Worm (Caenorhabditis elegans): ENCODE results near the gene C05D12.1.

C05D12.1 gene

DNA sequence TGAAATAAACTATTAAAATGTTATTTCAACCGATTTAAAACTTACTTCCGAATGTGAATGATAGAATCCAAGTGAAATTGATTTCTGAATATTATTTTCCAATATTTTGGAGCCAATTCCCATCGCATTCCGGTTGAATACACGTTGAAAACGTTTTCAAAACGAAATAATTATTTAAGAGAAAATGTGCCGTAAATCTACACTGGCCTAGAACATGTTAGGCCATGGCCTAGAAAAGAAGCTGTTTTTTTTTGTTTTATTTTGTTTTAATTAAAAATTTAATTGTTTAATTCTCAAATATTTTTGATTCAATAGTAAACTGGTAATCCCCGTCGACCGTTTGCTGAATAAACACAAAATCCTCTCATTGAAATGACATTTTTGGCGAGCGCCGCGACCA lies 48.3 kb upstream of the C05D12.1 start:
- TF ChIP-seq sma-9 (GFP tag; optimal IDR thresholded peaks at IDR 0.05) (peak; percentile 15), sma-9 (tag; optimal IDR thresholded peaks at IDR 0.05) (no peak), R02D3.7 (tag; optimal IDR thresholded peaks at IDR 0.05) (peak; percentile 14), nhr-25 (tag; optimal IDR thresholded peaks at IDR 0.05) (no peak), unc-55 (GFP tag; optimal IDR thresholded peaks at IDR 0.05) (peak; percentile 32), F13H6.1 (tag; optimal IDR thresholded peaks at IDR 0.05) (no peak)

DNA sequence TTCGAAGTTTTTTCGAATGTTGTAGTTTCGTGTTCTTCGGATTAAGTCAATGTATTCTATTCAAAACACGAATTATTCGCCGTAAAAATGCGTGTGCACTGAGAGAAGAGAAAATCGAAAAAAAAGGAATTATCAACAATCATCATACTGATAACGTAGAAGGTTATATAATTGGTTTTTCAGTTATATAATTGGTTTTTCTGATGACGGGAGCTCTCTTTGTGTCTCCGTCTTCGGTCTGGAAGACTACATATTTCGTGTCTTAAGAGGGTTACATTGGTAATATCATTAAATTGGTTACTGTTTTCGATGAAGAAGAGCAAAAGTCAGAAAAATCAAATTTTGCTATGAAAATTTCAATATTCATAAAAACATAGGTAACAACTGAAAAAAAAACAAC lies 44.3 kb upstream of the C05D12.1 start:
- peak; percentile 12 for TF ChIP-seq skn-1 (tag; optimal IDR thresholded peaks at IDR 0.05)
- TF ChIP-seq elt-3 (tag; optimal IDR thresholded peaks at IDR 0.05), result no peak
- peak; percentile 52 for TF ChIP-seq fos-1 (tag; optimal IDR thresholded peaks at IDR 0.05)

DNA sequence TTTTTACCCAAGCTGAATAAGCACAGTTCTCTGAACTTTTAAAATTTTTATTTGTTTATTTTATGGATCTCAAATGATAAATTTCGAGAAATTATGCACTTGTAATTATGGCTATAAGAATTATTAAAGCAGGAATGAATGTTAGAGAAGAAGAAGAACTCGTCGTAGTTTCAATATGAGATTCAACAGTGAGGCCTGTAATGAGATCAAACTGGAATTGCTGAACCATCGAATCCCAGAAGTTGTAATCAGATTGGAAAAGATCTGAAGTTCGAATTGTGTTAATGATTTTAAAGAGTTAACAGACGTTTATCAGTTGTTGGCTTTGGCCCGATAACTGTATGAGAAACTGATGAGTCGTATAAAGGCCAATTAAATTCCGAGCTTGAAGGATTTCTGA lies 40.1 kb upstream of the C05D12.1 start:
- no peak for TF ChIP-seq nhr-129 (tag; optimal IDR thresholded peaks at IDR 0.05)
- no peak for TF ChIP-seq unc-55 (GFP tag; optimal IDR thresholded peaks at IDR 0.05)
- no peak for TF ChIP-seq elt-3 (tag; optimal IDR thresholded peaks at IDR 0.05)
- TF ChIP-seq mab-5 (tag; optimal IDR thresholded peaks at IDR 0.05), result no peak

DNA sequence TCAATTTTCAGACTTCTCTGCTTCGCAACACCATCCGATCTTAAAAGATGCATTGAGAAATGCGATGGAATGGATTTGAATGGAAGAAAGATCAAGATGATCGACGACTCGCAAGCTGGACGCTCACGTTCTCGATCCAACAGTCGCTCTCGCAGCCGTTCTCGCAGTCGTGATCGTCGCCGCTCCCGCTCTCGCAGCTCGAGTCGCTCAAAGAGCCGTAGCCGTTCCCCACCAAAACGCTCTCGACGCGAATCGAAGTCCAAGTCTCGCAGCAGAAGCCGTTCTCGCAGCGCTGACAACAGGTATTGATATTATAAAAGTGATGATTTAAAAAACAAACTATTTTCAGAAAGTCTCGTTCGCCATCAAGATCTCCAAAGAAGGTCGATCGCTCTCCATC lies 39.6 kb upstream of the C05D12.1 start:
- no peak for TF ChIP-seq unc-39 (tag; optimal IDR thresholded peaks at IDR 0.05)
- TF ChIP-seq egl-27 (tag; optimal IDR thresholded peaks at IDR 0.05), result no peak
- TF ChIP-seq lin-13 (GFP tag; optimal IDR thresholded peaks at IDR 0.05), result no peak
- no peak for TF ChIP-seq R02D3.7 (tag; optimal IDR thresholded peaks at IDR 0.05)

DNA sequence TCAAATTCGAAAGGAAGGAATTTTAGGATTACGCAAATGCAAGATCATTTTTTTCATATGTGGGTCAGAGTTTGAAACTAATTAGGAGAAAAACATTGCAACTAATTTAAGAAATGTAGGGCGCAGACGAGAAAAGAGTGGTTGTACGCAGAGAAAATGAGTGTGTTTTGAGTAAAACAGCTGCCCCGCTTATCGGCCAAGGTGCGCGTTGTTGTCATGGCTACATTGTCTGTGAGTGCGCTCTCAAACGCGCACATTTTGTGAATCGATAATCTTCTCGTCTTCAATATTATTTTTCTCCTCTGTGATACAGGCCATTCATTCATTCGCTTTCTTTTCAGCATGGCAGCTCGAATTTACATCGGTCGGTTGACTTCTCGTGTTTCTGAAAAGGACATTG lies 38.1 kb upstream of the C05D12.1 start:
- TF ChIP-seq mdl-1 (tag; optimal IDR thresholded peaks at IDR 0.05) (no peak), nhr-21 (tag; optimal IDR thresholded peaks at IDR 0.05) (no peak), R02D3.7 (tag; optimal IDR thresholded peaks at IDR 0.05) (no peak), ztf-11 (tag; optimal IDR thresholded peaks at IDR 0.05) (no peak), lin-11 (tag; optimal IDR thresholded peaks at IDR 0.05) (peak; percentile 43), crh-2 (tag; optimal IDR thresholded peaks at IDR 0.05) (no peak), dmd-4 (tag; optimal IDR thresholded peaks at IDR 0.05) (no peak), mab-5 (tag; optimal IDR thresholded peaks at IDR 0.05) (no peak)

DNA sequence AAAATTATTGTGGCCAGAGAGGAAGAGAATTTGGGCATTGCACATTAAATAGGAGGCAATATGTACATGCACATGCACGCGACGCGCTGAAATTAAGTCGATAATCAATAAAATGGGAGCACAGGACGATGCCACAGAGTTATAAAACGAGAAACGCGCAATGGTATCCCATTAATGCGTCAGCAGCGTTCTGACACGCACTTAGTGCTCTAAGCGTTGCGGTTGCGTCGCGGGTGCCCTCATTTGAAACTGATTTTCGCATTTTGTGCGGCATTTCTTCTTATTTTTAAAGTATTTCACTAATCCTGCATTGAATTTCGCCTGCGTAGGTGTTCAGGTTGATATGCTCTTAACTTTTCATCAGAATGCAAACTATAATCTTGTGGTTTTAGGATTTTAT lies 37.5 kb upstream of the C05D12.1 start, which contains the start of gene rsp-1:
TSS of gene rsp-1 (plus strand) at position 338 of the 400 bp plus-strand sequence.
- TF ChIP-seq sem-4 (tag; optimal IDR thresholded peaks at IDR 0.05), result peak; percentile 79
- no peak for TF ChIP-seq dmd-4 (tag; optimal IDR thresholded peaks at IDR 0.05)
- TF ChIP-seq F13H6.1 (tag; optimal IDR thresholded peaks at IDR 0.05), result peak; percentile 90
- TF ChIP-seq sma-9 (GFP tag; optimal IDR thresholded peaks at IDR 0.05), result peak; percentile 95
- no peak for TF ChIP-seq sma-9 (tag; optimal IDR thresholded peaks at IDR 0.05)
- peak; percentile 89 for TF ChIP-seq mab-5 (tag; optimal IDR thresholded peaks at IDR 0.05)
- peak; percentile 92 for TF ChIP-seq crh-2 (tag; optimal IDR thresholded peaks at IDR 0.05)
- peak; percentile 30 for TF ChIP-seq ceh-82 (tag; optimal IDR thresholded peaks at IDR 0.05)
- TF ChIP-seq blmp-1 (tag; optimal IDR thresholded peaks at IDR 0.05; ENCODE audit: insufficient read depth), result peak; percentile 48
- TF ChIP-seq nhr-6 (tag; optimal IDR thresholded peaks at IDR 0.05), result peak; percentile 74
- no peak for TF ChIP-seq lin-39 (tag; optimal IDR thresholded peaks at IDR 0.05)
- TF ChIP-seq Y55F3AM.14 (GFP tag; optimal IDR thresholded peaks at IDR 0.05), result peak; percentile 27
- TF ChIP-seq ZK546.5 (tag; optimal IDR thresholded peaks at IDR 0.05), result no peak
- TF ChIP-seq nhr-10 (tag; optimal IDR thresholded peaks at IDR 0.05), result no peak
- peak; percentile 73 for TF ChIP-seq egl-27 (tag; optimal IDR thresholded peaks at IDR 0.05)
- TF ChIP-seq sma-3 (GFP tag; optimal IDR thresholded peaks at IDR 0.05), result peak; percentile 84
- TF ChIP-seq mbf-1 (tag; optimal IDR thresholded peaks at IDR 0.05), result no peak
- peak; percentile 39 for TF ChIP-seq ceh-16 (tag; optimal IDR thresholded peaks at IDR 0.05)
- TF ChIP-seq fos-1 (tag; optimal IDR thresholded peaks at IDR 0.05), result peak; percentile 84
- TF ChIP-seq ztf-4 (tag; optimal IDR thresholded peaks at IDR 0.05), result peak; percentile 74
- TF ChIP-seq lsy-2 (tag; optimal IDR thresholded peaks at IDR 0.05), result peak; percentile 84 to 94
- peak; percentile 90 for TF ChIP-seq gmeb-1 (tag; optimal IDR thresholded peaks at IDR 0.05)
- TF ChIP-seq nhr-129 (tag; optimal IDR thresholded peaks at IDR 0.05), result peak; percentile 92
- TF ChIP-seq lin-11 (tag; optimal IDR thresholded peaks at IDR 0.05), result peak; percentile 82
- no peak for TF ChIP-seq ztf-11 (tag; optimal IDR thresholded peaks at IDR 0.05)
- peak in 1 of 2 experiments; percentile 74 for TF ChIP-seq mdl-1 (tag; optimal IDR thresholded peaks at IDR 0.05)
- TF ChIP-seq unc-39 (tag; optimal IDR thresholded peaks at IDR 0.05), result no peak
- no peak for TF ChIP-seq elt-1 (tag; optimal IDR thresholded peaks at IDR 0.05)
- TF ChIP-seq ama-1 (optimal IDR thresholded peaks at IDR 0.05), result peak; percentile 76
- TF ChIP-seq zag-1 (tag; optimal IDR thresholded peaks at IDR 0.05), result peak; percentile 60
- TF ChIP-seq R02D3.7 (tag; optimal IDR thresholded peaks at IDR 0.05), result peak; percentile 67
- TF ChIP-seq C34F6.9 (tag; optimal IDR thresholded peaks at IDR 0.05), result peak; percentile 97
- peak; percentile 43 for TF ChIP-seq nhr-237 (tag; optimal IDR thresholded peaks at IDR 0.05)
- peak; percentile 95 for TF ChIP-seq unc-55 (GFP tag; optimal IDR thresholded peaks at IDR 0.05)
- TF ChIP-seq snpc-4 (tag; optimal IDR thresholded peaks at IDR 0.05), result peak; percentile 87
- TF ChIP-seq nhr-21 (tag; optimal IDR thresholded peaks at IDR 0.05), result peak; percentile 87
- TF ChIP-seq nhr-25 (tag; optimal IDR thresholded peaks at IDR 0.05), result peak; percentile 82
- peak; percentile 91 for TF ChIP-seq lin-13 (GFP tag; optimal IDR thresholded peaks at IDR 0.05)

All from whole organism, L2 larva.